Fruit fly (Drosophila melanogaster): Measurements from ENCODE around the gene Gr10a.

Gr10a gene

DNA sequence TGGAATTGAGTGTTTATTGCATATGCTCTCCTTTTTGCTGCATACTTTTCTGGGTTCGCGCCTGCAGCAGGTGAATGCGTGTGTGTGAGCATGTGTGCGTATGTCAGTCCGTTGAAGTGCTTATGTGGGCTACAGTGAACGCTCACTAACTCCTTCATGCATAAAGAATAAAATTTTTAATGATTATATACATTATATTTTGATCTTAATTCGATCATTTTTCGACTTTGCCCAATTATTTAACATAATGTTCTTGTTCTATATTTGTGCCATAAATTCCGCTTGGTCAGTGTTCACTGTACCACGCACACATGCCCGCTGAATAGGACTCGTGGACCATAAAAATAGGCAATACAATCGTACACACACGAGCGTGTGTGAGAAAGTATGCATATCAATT, 46.4 kb downstream of the Gr10a start (continued):
- no peak for TF ChIP-seq Ravus (GFP tag; IDR thresholded peaks at IDR 0.05)
- TF ChIP-seq knrl (GFP tag; IDR thresholded peaks at IDR 0.05; ENCODE audit: partially characterized antibody), result no peak
- TF ChIP-seq CG10462 (GFP tag; optimal IDR thresholded peaks at IDR 0.05), result no peak
- TF ChIP-seq BEAF-32 (GFP tag; optimal IDR thresholded peaks at IDR 0.05), result no peak
- no peak for TF ChIP-seq HHEX (GFP tag; optimal IDR thresholded peaks at IDR 0.05)
- peak; percentile 79 for TF ChIP-seq sens (GFP tag)
- no peak for TF ChIP-seq CG9817 (tag; optimal IDR thresholded peaks at IDR 0.05)
- no peak for TF ChIP-seq CG6683 (GFP tag; optimal IDR thresholded peaks at IDR 0.05)
- TF ChIP-seq CG8924 (tag; optimal IDR thresholded peaks at IDR 0.05), result no peak
- TF ChIP-seq ewg (GFP tag; optimal IDR thresholded peaks at IDR 0.05), result no peak
- TF ChIP-seq disco-r (GFP tag; optimal IDR thresholded peaks at IDR 0.05), result no peak
- no peak for TF ChIP-seq CG13123 (GFP tag; optimal IDR thresholded peaks at IDR 0.05)
- peak; percentile 30; the same call in 1 of the 2 replicates for TF ChIP-seq CG32772 (GFP tag; IDR thresholded peaks at IDR 0.05)
- peak; percentile 52; the same call in 1 of the 2 replicates for TF ChIP-seq Ptx1 (GFP tag; IDR thresholded peaks at IDR 0.05)
- no peak for TF ChIP-seq CG9609 (GFP tag; optimal IDR thresholded peaks at IDR 0.05)
- TF ChIP-seq Atf3 (GFP tag; optimal IDR thresholded peaks at IDR 0.05), result no peak
- no peak for TF ChIP-seq Fer1 (GFP tag; optimal IDR thresholded peaks at IDR 0.05)
- TF ChIP-seq GATAe (GFP tag; conservative IDR thresholded peaks at IDR 0.05), result no peak
- TF ChIP-seq Xbp1 (GFP tag; optimal IDR thresholded peaks at IDR 0.05), result peak; percentile 6
- TF ChIP-seq CG31441 (GFP tag; IDR thresholded peaks at IDR 0.05), result 0 out of 2 replicates have a peak, but pooled peaks have one; percentile 10
- peak; percentile 21; the same call in 1 of the 2 replicates for TF ChIP-seq CG6689 (GFP tag; IDR thresholded peaks at IDR 0.05)
- peak; percentile 60; the same call in 1 of the 2 replicates for TF ChIP-seq sob (GFP tag; IDR thresholded peaks at IDR 0.05)
- TF ChIP-seq CG2202 (tag; optimal IDR thresholded peaks at IDR 0.05), result no peak
- TF ChIP-seq crc (GFP tag; optimal IDR thresholded peaks at IDR 0.05), result no peak
- no peak for TF ChIP-seq CG34224 (GFP tag; IDR thresholded peaks at IDR 0.05; ENCODE audit: partially characterized antibody)
- no peak for TF ChIP-seq CG12219 (GFP tag; optimal IDR thresholded peaks at IDR 0.05)
- TF ChIP-seq B-H1 (GFP tag; IDR thresholded peaks at IDR 0.05), result 0 out of 3 replicates have a peak, but pooled peaks have one; percentile 10
- TF ChIP-seq CG3838 (GFP tag; optimal IDR thresholded peaks at IDR 0.05), result no peak
- peak; percentile 25 for TF ChIP-seq Abd-B (GFP tag; optimal IDR thresholded peaks at IDR 0.05)
- 0 out of 2 replicates have a peak, but pooled peaks have one; percentile 30 for TF ChIP-seq NFAT (GFP tag; IDR thresholded peaks at IDR 0.05)
- TF ChIP-seq bigmax (GFP tag; optimal IDR thresholded peaks at IDR 0.05), result no peak
- no peak for TF ChIP-seq Dip3 (GFP tag; optimal IDR thresholded peaks at IDR 0.05)
- no peak for TF ChIP-seq Asciz (GFP tag; optimal IDR thresholded peaks at IDR 0.05)
- peak; percentile 19 for TF ChIP-seq CG10979 (tag; optimal IDR thresholded peaks at IDR 0.05)
- no peak for TF ChIP-seq toy (GFP tag; IDR thresholded peaks at IDR 0.05)
- TF ChIP-seq Elba2 (GFP tag; optimal IDR thresholded peaks at IDR 0.05), result no peak
- TF ChIP-seq CG17328 (GFP tag; IDR thresholded peaks at IDR 0.05), result peak; percentile 39; the same call in 1 of the 2 replicates
- no peak for TF ChIP-seq ems (GFP tag; optimal IDR thresholded peaks at IDR 0.05)
- no peak for TF ChIP-seq Nf-YB (GFP tag; optimal IDR thresholded peaks at IDR 0.05)
- TF ChIP-seq CG2116 (GFP tag; optimal IDR thresholded peaks at IDR 0.05), result no peak
- TF ChIP-seq dimm (GFP tag; IDR thresholded peaks at IDR 0.05), result no peak
- TF ChIP-seq CG2712 (tag; optimal IDR thresholded peaks at IDR 0.05), result peak; percentile 30
- peak; percentile 9; the same call in 1 of the 2 replicates for TF ChIP-seq E2f2 (GFP tag; IDR thresholded peaks at IDR 0.05)
- TF ChIP-seq stwl (tag; optimal IDR thresholded peaks at IDR 0.05), result no peak
- TF ChIP-seq CG14050 (GFP tag; IDR thresholded peaks at IDR 0.05), result peak; percentile 39; the same call in 1 of the 3 replicates
- TF ChIP-seq CG30020 (tag; optimal IDR thresholded peaks at IDR 0.05), result no peak
- TF ChIP-seq ranshi (GFP tag; IDR thresholded peaks at IDR 0.05), result 0 out of 2 replicates have a peak, but pooled peaks have one; percentile 41
- 0 out of 2 replicates have a peak, but pooled peaks have one; percentile 14 for TF ChIP-seq CG9215 (GFP tag; IDR thresholded peaks at IDR 0.05)
- TF ChIP-seq Stat92E (GFP tag; optimal IDR thresholded peaks at IDR 0.05), result no peak
- no peak for TF ChIP-seq CG31388 (GFP tag; optimal IDR thresholded peaks at IDR 0.05)
- no peak for TF ChIP-seq dan (GFP tag; IDR thresholded peaks at IDR 0.05)
